Fruit fly (Drosophila melanogaster) whole organism, embryonic: ENCODE data around the gene CG33490.
A peak's percentile ranks its signal among the peaks of the same experiment; 100 is the strongest.

ENCODE experiments used
- Adf1 ChIP-seq: fragments of 200-800 bp; sonication (Bioruptor generic); IDR thresholded peaks from 2 replicates; pipeline ENCODE4 v1.3.6; 2022; ENCODE audit warnings: missing biosample characterization, missing genetic modification characterization
- Atf3 ChIP-seq: fragments of 200-800 bp; sonication (Bioruptor generic); optimal IDR thresholded peaks from 3 replicates; lab custom pipeline; 2016; ENCODE audit warnings: missing biosample characterization, missing genetic modification characterization
- Bgb ChIP-seq: fragments of 200-800 bp; sonication (Bioruptor generic); IDR thresholded peaks from 2 replicates; pipeline ENCODE4 v1.3.6; 2022; ENCODE audit warnings: missing biosample characterization, missing genetic modification characterization; ENCODE audit not compliant: partially characterized antibody
- Blimp-1 ChIP-seq: fragments of 200-800 bp; sonication (Bioruptor generic); optimal IDR thresholded peaks from 3 replicates; lab custom pipeline; 2018; ENCODE audit warnings: missing biosample characterization, missing genetic modification characterization, mild to moderate bottlenecking, moderate library complexity, missing genetic modification reagents
- CG10147 ChIP-seq: fragments of 200-800 bp; sonication (Bioruptor generic); optimal IDR thresholded peaks from 2 replicates; lab custom pipeline; 2019; ENCODE audit warnings: missing biosample characterization, mild to moderate bottlenecking, missing genetic modification characterization, moderate library complexity
- CG10462 ChIP-seq: fragments of 200-800 bp; sonication (Bioruptor generic); optimal IDR thresholded peaks from 2 replicates; lab custom pipeline; 2016; ENCODE audit warnings: missing biosample characterization, missing genetic modification characterization
- CG10654 ChIP-seq: fragments of 200-800 bp; sonication (Bioruptor generic); optimal IDR thresholded peaks from 2 replicates; lab custom pipeline; 2016; ENCODE audit warnings: missing biosample characterization, missing genetic modification characterization
- CG11456 ChIP-seq: fragments of 200-800 bp; sonication (Bioruptor generic); IDR thresholded peaks from 3 replicates; pipeline ENCODE4 v1.3.6; 2022; ENCODE audit warnings: missing biosample characterization, missing genetic modification characterization
- CG12155 ChIP-seq: fragments of 200-800 bp; sonication (Bioruptor generic); optimal IDR thresholded peaks from 3 replicates; lab custom pipeline; 2016; ENCODE audit warnings: missing biosample characterization, missing genetic modification characterization
- CG12236 ChIP-seq: fragments of 200-800 bp; sonication (Bioruptor generic); optimal IDR thresholded peaks from 2 replicates; lab custom pipeline; 2016; ENCODE audit warnings: missing biosample characterization, missing genetic modification characterization
- CG13624 ChIP-seq: fragments of 200-800 bp; sonication (Bioruptor generic); optimal IDR thresholded peaks from 2 replicates; lab custom pipeline; 2016; ENCODE audit warnings: missing biosample characterization, missing genetic modification characterization
- CG14860 ChIP-seq: fragments of 200-800 bp; sonication (Bioruptor generic); IDR thresholded peaks from 3 replicates; pipeline ENCODE4 v1.3.6; 2022; ENCODE audit warnings: missing biosample characterization, missing genetic modification characterization; ENCODE audit not compliant: partially characterized antibody
- CG15696 ChIP-seq: fragments of 200-800 bp; sonication (Bioruptor generic); optimal IDR thresholded peaks from 2 replicates; lab custom pipeline; 2019; ENCODE audit warnings: missing biosample characterization, mild to moderate bottlenecking, missing genetic modification characterization, moderate library complexity
- CG1602 ChIP-seq: fragments of 200-800 bp; sonication (Bioruptor generic); optimal IDR thresholded peaks from 3 replicates; lab custom pipeline; 2016; ENCODE audit warnings: missing biosample characterization, missing genetic modification characterization
- CG16813 ChIP-seq: fragments of 200-800 bp; sonication (Bioruptor generic); IDR thresholded peaks from 3 replicates; pipeline ENCODE4 v1.3.6; 2022; ENCODE audit warnings: missing biosample characterization, missing genetic modification characterization; ENCODE audit not compliant: partially characterized antibody
- CG2199 ChIP-seq: fragments of 200-800 bp; sonication (Bioruptor generic); IDR thresholded peaks from 3 replicates; pipeline ENCODE4 v1.3.6; 2022; ENCODE audit warnings: missing biosample characterization, missing genetic modification characterization
- CG31441 ChIP-seq: fragments of 200-800 bp; sonication (Bioruptor generic); IDR thresholded peaks from 2 replicates; pipeline ENCODE4 v1.3.6; 2022; ENCODE audit warnings: missing biosample characterization, missing genetic modification characterization
- CG32532 ChIP-seq: fragments of 200-800 bp; sonication (Bioruptor generic); IDR thresholded peaks from 2 replicates; pipeline ENCODE4 v1.3.6; 2022; ENCODE audit warnings: missing biosample characterization, missing genetic modification characterization
- CG34224 ChIP-seq: fragments of 200-800 bp; sonication (Bioruptor generic); IDR thresholded peaks from 3 replicates; pipeline ENCODE4 v1.3.6; 2022; ENCODE audit warnings: missing biosample characterization, missing genetic modification characterization; ENCODE audit not compliant: partially characterized antibody
- CG34376 ChIP-seq: fragments of 200-800 bp; sonication (Bioruptor generic); optimal IDR thresholded peaks from 2 replicates; lab custom pipeline; 2018; ENCODE audit warnings: missing biosample characterization, mild to moderate bottlenecking, missing genetic modification characterization
- CG4707 ChIP-seq: fragments of 200-800 bp; sonication (Bioruptor generic); optimal IDR thresholded peaks from 2 replicates; lab custom pipeline; 2018; ENCODE audit warnings: missing biosample characterization, mild to moderate bottlenecking, missing genetic modification characterization, moderate library complexity
- CG5180 ChIP-seq: fragments of 200-800 bp; sonication (Bioruptor generic); optimal IDR thresholded peaks from 3 replicates; lab custom pipeline; 2017; ENCODE audit warnings: missing biosample characterization, missing genetic modification characterization, mild to moderate bottlenecking, moderate library complexity, missing genetic modification reagents
- CG7987 ChIP-seq: fragments of 200-800 bp; sonication (Bioruptor generic); optimal IDR thresholded peaks from 2 replicates; lab custom pipeline; 2018; ENCODE audit warnings: missing biosample characterization, mild to moderate bottlenecking, missing genetic modification characterization, moderate library complexity
- CHES-1-like ChIP-seq: fragments of 200-800 bp; sonication (Bioruptor generic); optimal IDR thresholded peaks from 2 replicates; lab custom pipeline; 2016; ENCODE audit warnings: missing biosample characterization, missing genetic modification characterization
- CkIIα-i1 ChIP-seq: fragments of 200-800 bp; sonication (Bioruptor generic); IDR thresholded peaks from 2 replicates; pipeline ENCODE4 v1.3.6; 2022; ENCODE audit warnings: missing biosample characterization, missing genetic modification characterization
- CoRest ChIP-seq: fragments of 200-800 bp; sonication (Bioruptor generic); optimal IDR thresholded peaks from 3 replicates; lab custom pipeline; 2018; ENCODE audit warnings: missing biosample characterization, mild to moderate bottlenecking, missing genetic modification characterization, moderate library complexity
- D ChIP-seq, 2 experiments: fragments of 200-800 bp in 1 of 2; fragments of >200 bp in 1 of 2; sonication (Bioruptor generic) in 1 of 2; optimal IDR thresholded peaks; 2 replicates in 1 of 2; 3 replicates in 1 of 2; lab custom pipeline; 2017; ENCODE audit warnings: mild to moderate bottlenecking in 1 of 2, missing biosample characterization in 1 of 2, missing genetic modification characterization in 1 of 2, missing genetic modification reagents in 1 of 2
- Deaf1 ChIP-seq: fragments of 200-800 bp; optimal IDR thresholded peaks from 3 replicates; lab custom pipeline; 2019; ENCODE audit warnings: missing biosample characterization, mild to moderate bottlenecking, missing genetic modification characterization, moderate library complexity
- Doc3 ChIP-seq: fragments of 200-800 bp; sonication (Bioruptor generic); IDR thresholded peaks from 3 replicates; pipeline ENCODE4 v1.3.6; 2022; ENCODE audit warnings: missing biosample characterization, missing genetic modification characterization; ENCODE audit not compliant: partially characterized antibody
- HmgZ ChIP-seq: fragments of 200-800 bp; sonication (Bioruptor generic); optimal IDR thresholded peaks from 2 replicates; lab custom pipeline; 2018; ENCODE audit warnings: missing biosample characterization, mild to moderate bottlenecking, missing genetic modification characterization
- Hmx ChIP-seq: fragments of 200-800 bp; sonication (Bioruptor generic); optimal IDR thresholded peaks from 2 replicates; lab custom pipeline; 2016; ENCODE audit warnings: missing biosample characterization, missing genetic modification characterization
- NfI ChIP-seq: fragments of 200-800 bp; sonication (Bioruptor generic); optimal IDR thresholded peaks from 3 replicates; lab custom pipeline; 2018; ENCODE audit warnings: missing biosample characterization, mild to moderate bottlenecking, missing genetic modification characterization, moderate library complexity
- Rfx ChIP-seq: fragments of 200-800 bp; sonication (Bioruptor generic); IDR thresholded peaks from 2 replicates; pipeline ENCODE4 v1.3.6; 2022; ENCODE audit warnings: missing biosample characterization, missing genetic modification characterization
- ab ChIP-seq: fragments of 200-800 bp; sonication (Bioruptor generic); optimal IDR thresholded peaks from 2 replicates; lab custom pipeline; 2016; ENCODE audit warnings: missing biosample characterization, missing genetic modification characterization
- chinmo ChIP-seq: fragments of 200-800 bp; sonication (Bioruptor generic); IDR thresholded peaks from 4 replicates; pipeline ENCODE4 v1.3.6; 2022; ENCODE audit warnings: missing biosample characterization, missing genetic modification characterization; ENCODE audit not compliant: partially characterized antibody
- crol ChIP-seq: fragments of 200-800 bp; sonication (Bioruptor generic); IDR thresholded peaks from 2 replicates; pipeline ENCODE4 v1.3.6; 2022; ENCODE audit warnings: missing biosample characterization, missing genetic modification characterization
- esg ChIP-seq: fragments of 200-800 bp; sonication (Bioruptor generic); conservative IDR thresholded peaks from 2 replicates; pipeline ENCODE4 v1.3.6; 2022; ENCODE audit warnings: missing biosample characterization, missing genetic modification characterization
- fd102C ChIP-seq: fragments of 200-800 bp; sonication (Bioruptor generic); optimal IDR thresholded peaks from 2 replicates; lab custom pipeline; 2018; ENCODE audit warnings: missing biosample characterization, mild to moderate bottlenecking, missing genetic modification characterization, moderate library complexity
- gro ChIP-seq: fragments of 200-800 bp; sonication (Bioruptor generic); optimal IDR thresholded peaks from 2 replicates; lab custom pipeline; 2016; ENCODE audit warnings: missing biosample characterization, missing genetic modification characterization
- nerfin-1 ChIP-seq: fragments of 200-800 bp; sonication (Bioruptor generic); optimal IDR thresholded peaks from 3 replicates; lab custom pipeline; 2019; ENCODE audit warnings: missing biosample characterization, mild to moderate bottlenecking, missing genetic modification characterization, moderate library complexity
- odd ChIP-seq: fragments of 200-800 bp; sonication (Bioruptor generic); optimal IDR thresholded peaks from 2 replicates; lab custom pipeline; 2017; ENCODE audit warnings: missing biosample characterization, mild to moderate bottlenecking, missing genetic modification characterization
- peb ChIP-seq: fragments of 200-800 bp; sonication (Bioruptor generic); IDR thresholded peaks from 2 replicates; pipeline ENCODE4 v1.3.6; 2022; ENCODE audit warnings: missing biosample characterization, missing genetic modification characterization
- pho ChIP-seq: fragments of 200-800 bp; sonication (Bioruptor generic); optimal IDR thresholded peaks from 2 replicates; lab custom pipeline; 2016; ENCODE audit warnings: missing biosample characterization, missing genetic modification characterization
- ro ChIP-seq: fragments of 200-800 bp; sonication (Bioruptor generic); IDR thresholded peaks from 2 replicates; pipeline ENCODE4 v1.3.6; 2022; ENCODE audit warnings: missing biosample characterization, missing genetic modification characterization
- sens ChIP-seq: fragments of 200-800 bp; sonication (Bioruptor generic); peaks from one replicate; lab custom pipeline; 2016; ENCODE audit warnings: missing biosample characterization, missing genetic modification characterization
- seq ChIP-seq: fragments of 200-800 bp; sonication (Bioruptor generic); IDR thresholded peaks from 2 replicates; pipeline ENCODE4 v1.3.6; 2022; ENCODE audit warnings: missing biosample characterization, missing genetic modification characterization
- shn ChIP-seq: fragments of 200-800 bp; sonication (Bioruptor generic); optimal IDR thresholded peaks from 3 replicates; lab custom pipeline; 2016; ENCODE audit warnings: missing biosample characterization, missing genetic modification characterization
- slou ChIP-seq: fragments of 200-800 bp; sonication (Bioruptor generic); optimal IDR thresholded peaks from 3 replicates; lab custom pipeline; 2016; ENCODE audit warnings: missing biosample characterization, missing genetic modification characterization
- so ChIP-seq: fragments of 200-800 bp; sonication (Bioruptor generic); IDR thresholded peaks from 3 replicates; pipeline ENCODE4 v1.3.6; 2022; ENCODE audit warnings: missing biosample characterization, missing genetic modification characterization

CG33490 gene

DNA sequence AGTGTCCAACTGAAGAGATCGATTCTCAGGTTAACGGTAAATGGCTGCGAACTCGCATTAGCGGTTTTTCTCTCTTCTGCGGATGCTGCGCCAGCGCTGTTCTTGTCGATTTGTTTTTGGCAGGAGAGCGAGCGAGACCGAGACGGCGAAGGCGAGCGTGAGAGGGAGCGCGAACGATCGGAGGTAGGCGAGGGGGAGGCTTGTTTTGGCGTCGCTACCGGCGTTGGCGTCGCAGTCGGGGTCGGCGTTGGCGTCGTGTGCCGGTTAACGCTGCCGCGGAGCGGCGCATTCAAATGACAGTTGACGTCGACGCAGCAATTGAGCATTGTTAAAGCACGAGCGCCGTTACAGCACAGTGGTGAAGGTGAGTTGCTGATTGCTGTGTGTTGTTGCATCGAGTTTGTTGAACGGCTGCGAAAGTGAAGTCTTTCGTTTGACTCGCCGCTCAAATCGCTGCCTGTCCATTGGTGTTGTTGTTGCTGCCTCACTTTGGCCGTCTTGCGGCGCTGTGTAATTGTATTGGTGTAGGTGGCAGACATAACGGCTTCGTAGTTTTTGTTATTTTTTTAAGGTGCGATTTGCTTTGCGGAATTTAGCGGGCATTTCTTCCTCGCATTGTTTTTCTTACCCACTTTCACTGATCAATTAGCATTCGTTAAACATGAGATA is 12.5 kb upstream of the CG33490 start (continued):
- no peak for TF ChIP-seq HmgZ (tag; lab: Kevin White, UChicago)
- 0 out of 3 replicates have a peak, but pooled peaks have one; percentile 20 for TF ChIP-seq CG34224 (GFP tag; lab: Robert Waterston, UW)
- TF ChIP-seq shn (GFP tag; lab: Kevin White, UChicago) = no peak
- TF ChIP-seq CG32532 (GFP tag; lab: Robert Waterston, UW) = peak; percentile 28; the same call in 1 of the 2 replicates
- no peak for TF ChIP-seq CG14860
- no peak for TF ChIP-seq gro
- no peak for TF ChIP-seq nerfin-1 (tag; lab: Kevin White, UChicago)
- TF ChIP-seq Bgb (GFP tag; lab: Robert Waterston, UW) = peak; percentile 37; the same call in 1 of the 2 replicates
- TF ChIP-seq D (optimal IDR thresholded peaks at IDR 0.05; lab: Kevin White, UChicago) = peak; percentile 68
- TF ChIP-seq D (GFP tag; optimal IDR thresholded peaks at IDR 0.05; lab: Kevin White, UChicago) = no peak
- TF ChIP-seq ro (GFP tag; lab: Robert Waterston, UW) = no peak
- no peak for TF ChIP-seq seq (GFP tag; lab: Robert Waterston, UW)
- no peak for TF ChIP-seq sens (GFP tag; lab: Kevin White, UChicago)
- TF ChIP-seq CG7987 (GFP tag; lab: Kevin White, UChicago) = no peak
- no peak for TF ChIP-seq NfI (GFP tag; lab: Kevin White, UChicago)
- no peak for TF ChIP-seq CG34376 (GFP tag; lab: Kevin White, UChicago)
- TF ChIP-seq CG11456 = 0 out of 3 replicates have a peak, but pooled peaks have one; percentile 56
- TF ChIP-seq esg (GFP tag; lab: Robert Waterston, UW) = no peak
- no peak for TF ChIP-seq CG4707 (GFP tag; lab: Kevin White, UChicago)
- 0 out of 3 replicates have a peak, but pooled peaks have one; percentile 45 for TF ChIP-seq Doc3 (GFP tag; lab: Robert Waterston, UW)
- no peak for TF ChIP-seq CG13624
- peak; percentile 99 for TF ChIP-seq crol (GFP tag; lab: Robert Waterston, UW)
- no peak for TF ChIP-seq CG31441 (GFP tag; lab: Robert Waterston, UW)
- no peak for TF ChIP-seq CG10654 (GFP tag; lab: Kevin White, UChicago)
- no peak for TF ChIP-seq fd102C
- TF ChIP-seq CG5180 (GFP tag; lab: Kevin White, UChicago) = no peak
- no peak for TF ChIP-seq CoRest
- TF ChIP-seq CG12155 = no peak
- no peak for TF ChIP-seq Rfx
- TF ChIP-seq CG12236 = no peak
- no peak for TF ChIP-seq Atf3 (GFP tag; lab: Kevin White, UChicago)
- TF ChIP-seq CG1602 = no peak
- TF ChIP-seq CG10147 (GFP tag; lab: Kevin White, UChicago) = no peak
- TF ChIP-seq CG16813 (GFP tag; lab: Robert Waterston, UW) = peak; percentile 21; the same call in 1 of the 3 replicates
- TF ChIP-seq chinmo (GFP tag; lab: Robert Waterston, UW) = peak; percentile 92
- TF ChIP-seq so = 0 out of 3 replicates have a peak, but pooled peaks have one; percentile 7
- TF ChIP-seq CG15696 (tag; lab: Kevin White, UChicago) = no peak
- no peak for TF ChIP-seq slou (GFP tag; lab: Kevin White, UChicago)
- no peak for TF ChIP-seq pho (GFP tag; lab: Kevin White, UChicago)
- TF ChIP-seq Deaf1 (tag; lab: Kevin White, UChicago) = peak; percentile 44
- TF ChIP-seq Adf1 (GFP tag; lab: Robert Waterston, UW) = peak; percentile 99
- TF ChIP-seq peb (GFP tag; lab: Robert Waterston, UW) = peak; percentile 46; the same call in 1 of the 2 replicates
- TF ChIP-seq Blimp-1 (GFP tag; lab: Kevin White, UChicago) = peak; percentile 83
- no peak for TF ChIP-seq ab
- TF ChIP-seq odd = peak; percentile 15
- TF ChIP-seq CHES-1-like = peak; percentile 25
- peak; percentile 56 for TF ChIP-seq CG10462 (GFP tag; lab: Kevin White, UChicago)
- no peak for TF ChIP-seq CG2199 (GFP tag; lab: Robert Waterston, UW)
- no peak for TF ChIP-seq CkIIα-i1 (GFP tag; lab: Robert Waterston, UW)
- TF ChIP-seq Hmx = no peak
